Worm (Caenorhabditis elegans): Measurements from ENCODE around the gene col-122.

ce11 chrIV:9613072-9613590 is 50.0 kb downstream of the col-122 start:
- TF ChIP-seq T22C8.4 (GFP tag; IDR thresholded peaks at IDR 0.05) = no peak
- no peak for TF ChIP-seq cog-1 (tag; optimal IDR thresholded peaks at IDR 0.05)
- TF ChIP-seq med-1 (GFP tag; optimal IDR thresholded peaks at IDR 0.05; ENCODE audit: insufficient read depth) = no peak
- no peak for TF ChIP-seq ztf-23 (GFP tag; IDR thresholded peaks at IDR 0.05)
- TF ChIP-seq tab-1 (GFP tag; IDR thresholded peaks at IDR 0.05) = no peak

Measured in whole organism, midembryonic.